Worm (Caenorhabditis elegans): Measurements from ENCODE around the gene sas-5.
A peak's percentile ranks its signal among the peaks of the same experiment; 100 is the strongest.

Gene sas-5

ce11 chrV:11620081-11620480 is 9.5 kb downstream of the sas-5 start:
- TF ChIP-seq mab-5 (tag; optimal IDR thresholded peaks at IDR 0.05) (peak; percentile 58), fos-1 (tag; optimal IDR thresholded peaks at IDR 0.05) (no peak)

- peak; percentile 0 for TF ChIP-seq mab-5 (tag; optimal IDR thresholded peaks at IDR 0.05)
- TF ChIP-seq R02D3.7 (tag; optimal IDR thresholded peaks at IDR 0.05), result no peak
- TF ChIP-seq gmeb-1 (tag; optimal IDR thresholded peaks at IDR 0.05), result no peak
- TF ChIP-seq aly-2 (tag; optimal IDR thresholded peaks at IDR 0.05), result no peak
- no peak for TF ChIP-seq ztf-11 (tag; optimal IDR thresholded peaks at IDR 0.05)
- no peak for TF ChIP-seq ZK546.5 (tag; optimal IDR thresholded peaks at IDR 0.05)
- TF ChIP-seq mdl-1 (tag; optimal IDR thresholded peaks at IDR 0.05), result peak in 1 of 2 experiments; percentile 3
- no peak for TF ChIP-seq nhr-237 (tag; optimal IDR thresholded peaks at IDR 0.05)
- no peak for TF ChIP-seq zag-1 (tag; optimal IDR thresholded peaks at IDR 0.05)
- TF ChIP-seq nhr-10 (tag; optimal IDR thresholded peaks at IDR 0.05), result no peak
- no peak for TF ChIP-seq nhr-6 (tag; optimal IDR thresholded peaks at IDR 0.05)
These were observed 10.7 kb downstream of the sas-5 start for ce11 chrV:11621276-11621675.

ce11 chrV:11624954-11625353 is 14.4 kb downstream of the sas-5 start:
- TF ChIP-seq skn-1 (tag; optimal IDR thresholded peaks at IDR 0.05), result no peak
- no peak for TF ChIP-seq sem-4 (tag; optimal IDR thresholded peaks at IDR 0.05)
- no peak for TF ChIP-seq fos-1 (tag; optimal IDR thresholded peaks at IDR 0.05)
- no peak for TF ChIP-seq nhr-6 (tag; optimal IDR thresholded peaks at IDR 0.05)
- no peak for TF ChIP-seq C34F6.9 (tag; optimal IDR thresholded peaks at IDR 0.05)
- TF ChIP-seq mbf-1 (tag; optimal IDR thresholded peaks at IDR 0.05), result no peak
- TF ChIP-seq alr-1 (tag; optimal IDR thresholded peaks at IDR 0.05), result no peak
- no peak for TF ChIP-seq nhr-25 (tag; optimal IDR thresholded peaks at IDR 0.05)
- TF ChIP-seq elt-1 (tag; optimal IDR thresholded peaks at IDR 0.05), result no peak
- no peak for TF ChIP-seq lin-39 (tag; optimal IDR thresholded peaks at IDR 0.05)
- no peak for TF ChIP-seq lsy-2 (tag; optimal IDR thresholded peaks at IDR 0.05)

- TF ChIP-seq mab-5 (tag; optimal IDR thresholded peaks at IDR 0.05) (no peak), nhr-25 (tag; optimal IDR thresholded peaks at IDR 0.05) (no peak), nhr-77 (tag; optimal IDR thresholded peaks at IDR 0.05) (no peak), blmp-1 (tag; optimal IDR thresholded peaks at IDR 0.05; ENCODE audit: insufficient read depth) (no peak)
These were observed 17.3 kb downstream of the sas-5 start for ce11 chrV:11627837-11628236.

ce11 chrV:11629222-11630026 is 18.9 kb downstream of the sas-5 start, which contains the start of gene F35B12.10:
Gene F35B12.10, minus strand, starts transcription at chrV:11629272.
- TF ChIP-seq nhr-21 (tag; optimal IDR thresholded peaks at IDR 0.05) (no peak), zag-1 (tag; optimal IDR thresholded peaks at IDR 0.05) (no peak), aly-2 (tag; optimal IDR thresholded peaks at IDR 0.05) (no peak), lin-13 (GFP tag; optimal IDR thresholded peaks at IDR 0.05) (no peak), sma-9 (GFP tag; optimal IDR thresholded peaks at IDR 0.05) (peak; percentile 58), sma-9 (tag; optimal IDR thresholded peaks at IDR 0.05) (no peak), sma-3 (GFP tag; optimal IDR thresholded peaks at IDR 0.05) (peak; percentile 49), Y55F3AM.14 (GFP tag; optimal IDR thresholded peaks at IDR 0.05) (no peak), C34F6.9 (tag; optimal IDR thresholded peaks at IDR 0.05) (no peak), ceh-82 (tag; optimal IDR thresholded peaks at IDR 0.05) (no peak), snpc-4 (tag; optimal IDR thresholded peaks at IDR 0.05) (no peak), nhr-11 (tag; optimal IDR thresholded peaks at IDR 0.05) (no peak), gmeb-1 (tag; optimal IDR thresholded peaks at IDR 0.05) (peak; percentile 26), nhr-237 (tag; optimal IDR thresholded peaks at IDR 0.05) (no peak), lsy-2 (tag; optimal IDR thresholded peaks at IDR 0.05) (no peak), unc-62 (GFP tag; optimal IDR thresholded peaks at IDR 0.05) (no peak), elt-3 (tag; optimal IDR thresholded peaks at IDR 0.05) (no peak), nhr-129 (tag; optimal IDR thresholded peaks at IDR 0.05) (no peak), crh-2 (tag; optimal IDR thresholded peaks at IDR 0.05) (peak; percentile 28), lin-11 (tag; optimal IDR thresholded peaks at IDR 0.05) (no peak), nhr-10 (tag; optimal IDR thresholded peaks at IDR 0.05) (no peak), ztf-1 (GFP tag; conservative IDR thresholded peaks at IDR 0.05) (no peak), nhr-23 (tag; optimal IDR thresholded peaks at IDR 0.05) (no peak), F13H6.1 (tag; optimal IDR thresholded peaks at IDR 0.05) (peak; percentile 27), lin-39 (tag; optimal IDR thresholded peaks at IDR 0.05) (no peak), elt-1 (tag; optimal IDR thresholded peaks at IDR 0.05) (no peak), ama-1 (optimal IDR thresholded peaks at IDR 0.05) (no peak), fos-1 (tag; optimal IDR thresholded peaks at IDR 0.05) (peak; percentile 55), nhr-25 (tag; optimal IDR thresholded peaks at IDR 0.05) (no peak), mdl-1 (tag; optimal IDR thresholded peaks at IDR 0.05) (no peak), ztf-4 (tag; optimal IDR thresholded peaks at IDR 0.05) (no peak), blmp-1 (tag; optimal IDR thresholded peaks at IDR 0.05; ENCODE audit: insufficient read depth) (no peak), dmd-4 (tag; optimal IDR thresholded peaks at IDR 0.05) (no peak)

Measured in whole organism, L2 larva.